Fruit fly (Drosophila melanogaster) whole organism, wandering third instar larva: ENCODE measurements around the gene Drgx.

ENCODE experiments used
- HLH106 ChIP-seq: fragments of 200-800 bp; optimal IDR thresholded peaks from 3 replicates; lab custom pipeline; 2019; ENCODE audit warnings: missing biosample characterization, mild to moderate bottlenecking, missing genetic modification characterization, moderate library complexity
- Hnf4 ChIP-seq: fragments of 200-800 bp; sonication (Bioruptor generic); optimal IDR thresholded peaks from 2 replicates; lab custom pipeline; 2016; ENCODE audit warnings: missing biosample characterization, mild to moderate bottlenecking, missing genetic modification characterization
- ey ChIP-seq: fragments of 200-800 bp; sonication (Bioruptor generic); optimal IDR thresholded peaks from 2 replicates; lab custom pipeline; 2016; ENCODE audit warnings: missing biosample characterization, missing genetic modification characterization

- TF ChIP-seq HLH106 (tag; lab: Kevin White, UChicago) (no peak), ey (no peak), Hnf4 (GFP tag; lab: Kevin White, UChicago) (no peak)
Measured at dm6 chr2L:3706963-3707362, 44.4 kb downstream of the Drgx start, which contains the start of gene CG31777.
